Worm (Caenorhabditis elegans) whole organism, L4 larva: ENCODE results near the gene F13H10.1.
A peak's percentile ranks its signal among the peaks of the same experiment; 100 is the strongest.

Experiments
- F10B5.3 ChIP-seq: sonication (generic microtip); optimal IDR thresholded peaks from 2 replicates; lab custom pipeline; 2016; ENCODE audit warnings: mild to moderate bottlenecking, missing genetic modification characterization, missing compliant biosample characterization
- T26A8.4 ChIP-seq: fragments of 200-800 bp; sonication (Bioruptor generic); IDR thresholded peaks from 2 replicates; pipeline ENCODE4 v1.3.6; 2022; ENCODE audit warnings: missing genetic modification characterization, missing compliant biosample characterization
- ZK546.5 ChIP-seq, 2 experiments: sonication (generic microtip); optimal IDR thresholded peaks; 2 replicates each; lab custom pipeline; 2017; ENCODE audit warnings: missing biosample characterization in 2 of 2, missing genetic modification characterization in 2 of 2
- aha-1 ChIP-seq: fragments of 150-350 bp; peaks from one replicate; lab custom pipeline; 2014; ENCODE audit warnings: missing biosample characterization, missing genetic modification characterization
- aly-2 ChIP-seq: sonication (generic microtip); optimal IDR thresholded peaks from 2 replicates; lab custom pipeline; 2018; ENCODE audit warnings: missing biosample characterization, missing genetic modification characterization
- ama-1 ChIP-seq: fragments of 150-350 bp; optimal IDR thresholded peaks from 2 replicates; lab custom pipeline; 2014; ENCODE audit warnings: inconsistent platforms, mixed read lengths
- ceh-62 ChIP-seq: sonication (generic microtip); optimal IDR thresholded peaks from 2 replicates; lab custom pipeline; 2017; ENCODE audit warnings: missing biosample characterization, missing genetic modification characterization
- ctbp-1 ChIP-seq: fragments of 200-800 bp; sonication (Bioruptor generic); IDR thresholded peaks from 2 replicates; pipeline ENCODE4 v1.3.6; 2022; ENCODE audit warnings: missing genetic modification reagents, missing genetic modification characterization, missing compliant biosample characterization
- daf-12 ChIP-seq: fragments of 150-350 bp; optimal IDR thresholded peaks from 2 replicates; lab custom pipeline; 2014; ENCODE audit warnings: missing biosample characterization, missing genetic modification reagents, missing genetic modification characterization
- daf-19 ChIP-seq: fragments of 200-800 bp; sonication (Bioruptor generic); conservative IDR thresholded peaks from 2 replicates; pipeline ENCODE4 v1.3.6; 2022; ENCODE audit warnings: missing genetic modification characterization, missing compliant biosample characterization
- dmd-6 ChIP-seq: fragments of 200-800 bp; sonication (Bioruptor generic); IDR thresholded peaks from 2 replicates; pipeline ENCODE4 v1.3.6; 2022; ENCODE audit warnings: missing genetic modification reagents, missing genetic modification characterization, missing compliant biosample characterization
- dmd-8 ChIP-seq: fragments of 200-800 bp; sonication (Bioruptor generic); IDR thresholded peaks from 2 replicates; pipeline ENCODE4 v1.3.6; 2022; ENCODE audit warnings: missing genetic modification characterization, missing compliant biosample characterization
- dve-1 ChIP-seq: sonication (generic microtip); optimal IDR thresholded peaks from 2 replicates; lab custom pipeline; 2017; ENCODE audit warnings: antibody characterized with exemption, mild to moderate bottlenecking, missing genetic modification characterization, missing compliant biosample characterization; ENCODE audit not compliant: insufficient read depth
- fkh-10 ChIP-seq: fragments of 150-350 bp; optimal IDR thresholded peaks from 2 replicates; lab custom pipeline; 2014; ENCODE audit warnings: missing biosample characterization, missing genetic modification reagents, missing genetic modification characterization
- gei-8 ChIP-seq: fragments of 200-800 bp; sonication (Bioruptor generic); optimal IDR thresholded peaks from 2 replicates; lab custom pipeline; 2018; ENCODE audit warnings: mild to moderate bottlenecking, missing genetic modification characterization, missing compliant biosample characterization
- hmg-1.1 ChIP-seq: fragments of 200-800 bp; sonication (Bioruptor generic); IDR thresholded peaks from 2 replicates; pipeline ENCODE4 v1.3.6; 2022; ENCODE audit warnings: missing genetic modification reagents, missing genetic modification characterization, missing compliant biosample characterization
- jun-1 ChIP-seq: fragments of 150-350 bp; optimal IDR thresholded peaks from 2 replicates; lab custom pipeline; 2014; ENCODE audit warnings: missing biosample characterization, missing genetic modification reagents, missing genetic modification characterization
- lin-13 ChIP-seq: fragments of 150-350 bp; optimal IDR thresholded peaks from 2 replicates; lab custom pipeline; 2014; ENCODE audit warnings: missing biosample characterization, missing genetic modification reagents, missing genetic modification characterization
- lin-15B ChIP-seq: fragments of 150-350 bp; sonication (generic microtip); optimal IDR thresholded peaks from 3 replicates; lab custom pipeline; 2014; ENCODE audit warnings: missing biosample characterization, missing genetic modification characterization
- lin-38 ChIP-seq: fragments of 200-800 bp; sonication (Bioruptor generic); IDR thresholded peaks from 2 replicates; pipeline ENCODE4 v1.3.6; 2022; ENCODE audit warnings: missing genetic modification reagents, missing genetic modification characterization, missing compliant biosample characterization
- mes-2 ChIP-seq: sonication (generic microtip); optimal IDR thresholded peaks from 2 replicates; lab custom pipeline; 2016; ENCODE audit warnings: missing genotype, mild to moderate bottlenecking, missing genetic modification characterization, missing compliant biosample characterization; ENCODE audit not compliant: poor library complexity, severe bottlenecking
- mxl-2 ChIP-seq: fragments of 200-800 bp; sonication (Bioruptor generic); conservative IDR thresholded peaks from 2 replicates; pipeline ENCODE4 v1.3.6; 2022; ENCODE audit warnings: missing genetic modification reagents, missing genetic modification characterization, missing compliant biosample characterization
- nhr-11 ChIP-seq: fragments of 150-350 bp; optimal IDR thresholded peaks from 2 replicates; lab custom pipeline; 2014; ENCODE audit warnings: missing biosample characterization, missing genetic modification characterization
- nhr-42 ChIP-seq: fragments of 200-800 bp; sonication (Bioruptor generic); IDR thresholded peaks from 2 replicates; pipeline ENCODE4 v1.3.6; 2022; ENCODE audit warnings: missing genetic modification characterization, missing compliant biosample characterization
- nhr-6 ChIP-seq: fragments of 150-350 bp; optimal IDR thresholded peaks from 2 replicates; lab custom pipeline; 2014; ENCODE audit warnings: missing biosample characterization, missing genetic modification characterization
- rbr-2 ChIP-seq: sonication (generic microtip); optimal IDR thresholded peaks from 2 replicates; lab custom pipeline; 2016; ENCODE audit warnings: missing genotype, missing genetic modification characterization, missing compliant biosample characterization
- sdz-12 ChIP-seq: fragments of 200-800 bp; sonication (Bioruptor generic); optimal IDR thresholded peaks from 2 replicates; lab custom pipeline; 2018; ENCODE audit warnings: mild to moderate bottlenecking, missing genetic modification characterization, missing compliant biosample characterization
- spr-3 ChIP-seq: fragments of 200-800 bp; sonication (Bioruptor generic); optimal IDR thresholded peaks from 2 replicates; lab custom pipeline; 2018; ENCODE audit warnings: mild to moderate bottlenecking, missing genetic modification characterization, missing compliant biosample characterization
- unc-130 ChIP-seq: sonication (generic microtip); optimal IDR thresholded peaks from 2 replicates; lab custom pipeline; 2016; ENCODE audit warnings: missing genetic modification reagents, missing genetic modification characterization, missing compliant biosample characterization
- unc-62 ChIP-seq, 3 experiments: fragments of 150-350 bp in 1 of 3; sonication (generic microtip); optimal IDR thresholded peaks in 2 of 3; peaks in 1 of 3; 1 replicate in 1 of 3; 2 replicates in 2 of 3; lab custom pipeline; 2014 to 2017; ENCODE audit warnings: missing biosample characterization in 3 of 3, missing genetic modification characterization in 3 of 3, missing genetic modification reagents in 3 of 3, missing genotype in 1 of 3
- zag-1 ChIP-seq: fragments of 150-350 bp; optimal IDR thresholded peaks from 2 replicates; lab custom pipeline; 2014; ENCODE audit warnings: missing biosample characterization, missing genetic modification characterization

F13H10.1 gene

DNA sequence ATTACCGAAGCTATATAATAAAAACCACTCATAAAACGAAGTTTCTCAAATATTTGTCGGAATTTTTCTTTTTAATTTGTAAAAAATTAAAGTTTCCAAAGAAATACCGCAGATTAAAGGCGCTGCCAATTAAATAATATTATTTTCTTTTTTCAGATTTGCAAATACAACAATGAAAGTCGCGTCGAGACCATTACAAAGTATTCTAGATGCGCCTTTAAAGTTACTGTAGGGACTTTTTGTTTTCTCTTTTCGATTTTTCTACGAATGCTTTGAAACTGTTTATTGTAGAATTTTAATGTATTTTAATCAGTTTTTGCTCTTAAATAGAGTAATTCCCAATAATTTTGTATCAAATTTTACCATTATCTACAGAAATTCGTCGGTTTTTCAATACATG lies 33.8 kb downstream of the F13H10.1 start:
- TF ChIP-seq fkh-10 (GFP tag; lab: Kevin White, UChicago) (no peak), unc-62 (GFP tag; optimal IDR thresholded peaks at IDR 0.05 in 1 of 2; lab: Kevin White, UChicago) (peak in 1 of 2 experiments; percentile 43), unc-62 (tag; optimal IDR thresholded peaks at IDR 0.05; lab: Kevin White, UChicago) (no peak)

DNA sequence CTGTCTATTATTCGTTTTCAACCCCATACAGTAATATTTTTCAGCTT lies 34.1 kb downstream of the F13H10.1 start, which contains the start of gene kdin-1:
Gene kdin-1, plus strand, starts transcription at position 38 of the 47 bp plus-strand sequence.
- TF ChIP-seq unc-130: no peak
- no peak for TF ChIP-seq dmd-6 (GFP tag; lab: Robert Waterston, UW)
- TF ChIP-seq dve-1: no peak

DNA sequence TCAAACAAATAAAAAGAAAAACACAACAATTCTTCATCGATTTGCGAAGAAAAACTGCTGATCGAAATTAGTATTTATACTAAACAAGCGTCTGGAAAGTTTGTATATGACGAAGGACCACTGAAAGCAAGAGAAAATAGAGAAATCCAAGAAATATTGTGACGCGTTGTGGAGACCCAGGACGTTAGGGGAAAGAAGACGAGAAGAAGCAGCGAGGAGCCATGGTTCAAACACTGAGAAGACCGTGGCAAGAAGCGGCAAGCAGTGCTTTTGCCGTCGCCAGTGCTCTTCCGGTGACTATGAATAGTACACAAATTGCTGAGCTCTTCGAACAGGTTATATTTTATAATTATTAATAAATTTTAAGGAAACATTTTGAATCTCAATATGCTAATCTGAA lies 34.3 kb downstream of the F13H10.1 start:
- TF ChIP-seq rbr-2 (tag; lab: Kevin White, UChicago) (no peak), mes-2 (peak; percentile 6), ctbp-1 (0 out of 2 replicates have a peak, but pooled peaks have one; percentile 27), aha-1 (tag; lab: Kevin White, UChicago) (peak; percentile 13), hmg-1.1 (GFP tag; lab: Robert Waterston, UW) (0 out of 2 replicates have a peak, but pooled peaks have one; percentile 9)

DNA sequence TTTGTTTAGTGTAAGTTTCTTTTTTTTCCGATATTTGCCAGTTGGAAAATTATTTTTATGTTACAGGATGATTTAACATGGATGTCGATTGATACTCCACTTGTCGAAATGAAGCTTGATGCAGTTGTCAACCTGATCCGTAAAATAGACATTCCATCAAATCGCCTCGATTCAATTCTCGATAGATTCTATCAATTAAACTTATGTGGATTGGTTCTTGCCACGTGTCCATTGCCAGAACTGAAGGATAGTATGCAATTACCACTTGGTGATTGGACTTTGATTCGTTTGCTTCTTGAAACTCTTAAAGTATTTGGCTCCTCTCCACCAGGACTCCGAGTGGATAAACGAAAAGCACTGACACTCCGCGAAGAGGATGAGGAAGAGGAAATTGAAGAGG lies 40.0 kb downstream of the F13H10.1 start:
- TF ChIP-seq zag-1 (tag; lab: Kevin White, UChicago) (no peak), unc-62 (GFP tag; optimal IDR thresholded peaks at IDR 0.05 in 1 of 2; lab: Kevin White, UChicago) (peak in 1 of 2 experiments; percentile 96), unc-62 (tag; optimal IDR thresholded peaks at IDR 0.05; lab: Kevin White, UChicago) (no peak)

DNA sequence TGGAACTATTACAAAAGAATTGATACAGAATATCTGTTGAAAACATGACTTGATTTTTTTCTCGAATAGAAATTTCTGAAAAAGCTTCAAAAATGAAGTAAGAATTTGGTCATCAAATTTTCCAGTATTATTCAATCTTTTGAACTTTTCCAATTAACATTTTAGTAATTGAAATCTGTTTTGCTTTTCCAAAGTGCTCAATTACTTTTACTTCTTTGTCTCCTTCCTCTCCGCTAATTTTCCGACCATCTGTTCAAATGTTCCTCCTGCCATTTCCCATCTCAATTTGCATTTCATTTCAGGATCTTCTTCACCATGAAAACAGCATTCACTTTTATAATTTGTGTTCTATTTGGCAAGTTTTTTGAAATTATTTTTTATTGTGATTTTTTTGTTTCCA lies 44.5 kb downstream of the F13H10.1 start, which contains the start of gene F36H1.11:
Gene F36H1.11, plus strand, starts transcription at position 301 of the 400 bp plus-strand sequence.
- TF ChIP-seq F10B5.3: no peak
- no peak for TF ChIP-seq nhr-11 (tag; lab: Kevin White, UChicago)
- no peak for TF ChIP-seq daf-19
- no peak for TF ChIP-seq daf-12 (tag; lab: Kevin White, UChicago)
- no peak for TF ChIP-seq ZK546.5 (tag; optimal IDR thresholded peaks at IDR 0.05; lab: Kevin White, UChicago)
- TF ChIP-seq T26A8.4 (GFP tag; lab: Robert Waterston, UW): no peak
- no peak for TF ChIP-seq spr-3 (GFP tag; lab: Kevin White, UChicago)
- no peak for TF ChIP-seq mxl-2
- TF ChIP-seq sdz-12: no peak
- TF ChIP-seq mes-2: no peak
- TF ChIP-seq aly-2 (tag; lab: Kevin White, UChicago): no peak
- no peak for TF ChIP-seq nhr-6 (tag; lab: Kevin White, UChicago)
- TF ChIP-seq gei-8 (GFP tag; lab: Kevin White, UChicago): no peak
- no peak for TF ChIP-seq nhr-42 (GFP tag; lab: Robert Waterston, UW)
- TF ChIP-seq lin-15B: no peak
- no peak for TF ChIP-seq lin-13 (GFP tag; lab: Kevin White, UChicago)

DNA sequence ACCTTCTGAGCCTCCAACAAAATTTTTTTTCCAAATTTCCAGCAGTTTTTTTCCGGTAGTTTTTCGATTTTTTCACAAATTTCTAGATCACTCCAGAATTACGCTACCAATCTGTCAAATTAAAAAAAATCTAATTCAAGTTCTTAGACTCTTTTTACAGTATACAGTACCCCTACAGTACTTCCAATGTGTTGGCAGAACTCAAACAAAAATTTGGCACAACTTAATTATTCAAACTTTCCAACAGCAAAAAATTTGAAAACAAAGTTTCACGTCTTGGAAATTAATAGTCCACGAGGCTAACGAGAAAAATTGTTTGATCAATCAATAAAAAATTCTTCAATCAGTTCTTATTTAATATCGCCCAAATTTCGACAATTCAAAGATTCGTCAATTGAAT lies 45.4 kb downstream of the F13H10.1 start, which contains the start of gene F36H1.3:
Gene F36H1.3, plus strand, starts transcription at position 323 of the 400 bp plus-strand sequence.
- peak; percentile 39 for TF ChIP-seq aha-1 (tag; lab: Kevin White, UChicago)
- TF ChIP-seq unc-62 (GFP tag; optimal IDR thresholded peaks at IDR 0.05 in 1 of 2; lab: Kevin White, UChicago): peak in 1 of 2 experiments; percentile 92
- TF ChIP-seq unc-62 (tag; optimal IDR thresholded peaks at IDR 0.05; lab: Kevin White, UChicago): no peak
- TF ChIP-seq lin-13 (GFP tag; lab: Kevin White, UChicago): no peak

DNA sequence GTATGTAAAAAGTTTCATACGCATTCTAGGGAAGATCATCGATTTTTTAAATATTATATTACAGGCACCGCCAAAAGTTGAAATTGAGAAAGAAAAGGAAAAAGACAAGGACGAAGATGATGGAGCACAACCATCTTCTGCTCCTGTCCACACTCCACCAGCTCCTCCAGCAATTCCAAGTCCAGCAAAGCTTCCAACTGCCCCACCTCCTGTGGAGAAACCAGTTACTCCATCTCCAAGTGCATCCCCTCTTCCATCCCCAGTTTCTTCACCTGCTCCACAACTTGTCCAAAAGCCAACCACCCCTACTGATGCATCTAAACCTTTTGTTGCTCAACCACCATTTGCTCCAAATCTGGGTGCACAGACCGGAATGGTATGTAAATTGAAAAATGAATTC lies 47.6 kb downstream of the F13H10.1 start:
- TF ChIP-seq ceh-62 (tag; lab: Kevin White, UChicago): no peak
- TF ChIP-seq unc-62 (GFP tag; optimal IDR thresholded peaks at IDR 0.05 in 1 of 2; lab: Kevin White, UChicago): peak in 1 of 2 experiments; percentile 91
- no peak for TF ChIP-seq unc-62 (tag; optimal IDR thresholded peaks at IDR 0.05; lab: Kevin White, UChicago)
- no peak for TF ChIP-seq lin-38
- TF ChIP-seq ZK546.5 (tag; optimal IDR thresholded peaks at IDR 0.05; lab: Kevin White, UChicago): no peak
- no peak for TF ChIP-seq jun-1 (tag; lab: Kevin White, UChicago)
- TF ChIP-seq dmd-8 (GFP tag; lab: Robert Waterston, UW): no peak
- TF ChIP-seq ama-1 (lab: Kevin White, UChicago): no peak
